Worm (Caenorhabditis elegans): ENCODE results near the gene srh-116.

The srh-116 gene

DNA sequence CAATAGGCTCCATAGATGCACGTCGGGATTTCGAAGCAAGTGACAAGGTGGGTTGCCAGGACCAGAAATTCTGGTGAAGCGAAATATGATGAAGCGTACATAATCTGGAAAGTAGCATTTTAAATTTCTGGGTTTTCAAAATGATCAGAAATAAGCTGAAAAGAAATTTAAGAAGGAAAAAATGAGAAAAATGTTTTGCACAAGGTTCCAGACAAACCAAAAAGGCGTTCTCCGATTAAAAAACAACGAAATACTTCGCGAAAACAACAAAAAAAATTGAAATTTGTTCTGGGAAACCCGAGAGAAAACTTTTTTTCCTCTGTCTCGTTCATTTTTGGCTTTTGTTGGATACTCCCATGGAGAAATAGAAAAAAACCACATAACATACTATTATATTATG is 31.6 kb downstream of the srh-116 start, which contains the start of gene srh-252:
Gene srh-252 (minus strand): TSS at position 101 of the 400 bp plus-strand sequence.
- no peak for TF ChIP-seq arid-1 (GFP tag; conservative IDR thresholded peaks at IDR 0.05)
- TF ChIP-seq ceh-44 (GFP tag; IDR thresholded peaks at IDR 0.05) = no peak
- TF ChIP-seq fkh-10 (GFP tag; optimal IDR thresholded peaks at IDR 0.05) = no peak
- TF ChIP-seq duxl-1 (tag; optimal IDR thresholded peaks at IDR 0.05; ENCODE audit: poor library complexity) = no peak

DNA sequence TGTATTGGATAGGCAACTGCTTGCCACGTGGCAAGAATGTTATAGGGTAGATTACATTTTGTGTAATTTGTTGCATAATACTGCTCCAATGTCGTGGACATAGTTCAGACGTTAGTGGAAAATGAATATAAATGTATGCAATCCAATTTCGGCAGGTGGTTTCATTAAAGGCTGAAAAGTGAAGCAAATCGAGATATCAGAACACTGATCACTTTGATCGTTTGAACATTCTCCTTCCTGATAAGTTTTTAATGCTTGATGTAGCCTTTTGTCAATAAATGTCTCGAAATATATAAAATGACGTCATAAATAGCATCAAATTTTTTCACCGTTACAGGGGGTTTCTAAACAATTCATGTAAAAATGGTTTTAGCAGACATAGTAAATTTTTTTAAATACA is 34.6 kb downstream of the srh-116 start, which contains the start of gene srh-109:
Gene srh-109 (minus strand): TSS at position 101 of the 400 bp plus-strand sequence.
- TF ChIP-seq zip-11 (GFP tag; IDR thresholded peaks at IDR 0.05) = no peak

DNA sequence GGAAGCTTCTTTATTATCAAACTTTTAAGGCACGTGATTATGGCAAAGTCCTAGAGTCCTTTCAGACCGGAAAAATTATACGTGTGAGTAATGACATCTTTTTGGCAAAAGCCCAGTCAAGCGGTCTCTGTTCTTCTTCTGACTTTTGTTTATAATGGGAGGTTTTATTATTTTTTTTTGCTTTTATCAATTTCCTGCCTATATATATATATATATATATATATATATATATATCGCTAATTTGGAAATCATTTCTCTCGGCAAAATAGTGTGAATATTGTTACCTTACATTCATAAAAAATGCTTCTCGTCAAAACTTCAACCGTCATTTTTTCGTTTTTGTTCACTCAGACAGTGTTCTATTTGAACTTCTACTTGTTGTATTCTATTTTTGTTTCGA is 37.2 kb downstream of the srh-116 start, which contains the start of gene srbc-62:
Gene srbc-62 (plus strand): TSS at position 301 of the 400 bp plus-strand sequence.
- TF ChIP-seq ceh-44 (GFP tag; IDR thresholded peaks at IDR 0.05) = no peak
- no peak for TF ChIP-seq mdt-29 (GFP tag; IDR thresholded peaks at IDR 0.05)
- no peak for TF ChIP-seq tra-1 (GFP tag; IDR thresholded peaks at IDR 0.05)
- TF ChIP-seq attf-4 (tag; optimal IDR thresholded peaks at IDR 0.05) = no peak
- TF ChIP-seq nhr-76 (tag; optimal IDR thresholded peaks at IDR 0.05) = no peak
- TF ChIP-seq T26A8.4 (GFP tag; IDR thresholded peaks at IDR 0.05) = no peak
- TF ChIP-seq daf-8 (GFP tag; IDR thresholded peaks at IDR 0.05) = no peak
- TF ChIP-seq lir-3 (tag; optimal IDR thresholded peaks at IDR 0.05) = no peak
- no peak for TF ChIP-seq mdl-1 (tag; optimal IDR thresholded peaks at IDR 0.05)
- TF ChIP-seq nhr-77 (tag; optimal IDR thresholded peaks at IDR 0.05) = no peak
- no peak for TF ChIP-seq egl-27 (tag; optimal IDR thresholded peaks at IDR 0.05)
- TF ChIP-seq Y48G9A.11 (GFP tag; IDR thresholded peaks at IDR 0.05) = no peak
- TF ChIP-seq zip-11 (GFP tag; IDR thresholded peaks at IDR 0.05) = no peak
- TF ChIP-seq pha-4 (GFP tag; IDR thresholded peaks at IDR 0.05) = no peak
- no peak for TF ChIP-seq pha-4 (tag; optimal IDR thresholded peaks at IDR 0.05)
- no peak for TF ChIP-seq dmd-6 (GFP tag; IDR thresholded peaks at IDR 0.05)

DNA sequence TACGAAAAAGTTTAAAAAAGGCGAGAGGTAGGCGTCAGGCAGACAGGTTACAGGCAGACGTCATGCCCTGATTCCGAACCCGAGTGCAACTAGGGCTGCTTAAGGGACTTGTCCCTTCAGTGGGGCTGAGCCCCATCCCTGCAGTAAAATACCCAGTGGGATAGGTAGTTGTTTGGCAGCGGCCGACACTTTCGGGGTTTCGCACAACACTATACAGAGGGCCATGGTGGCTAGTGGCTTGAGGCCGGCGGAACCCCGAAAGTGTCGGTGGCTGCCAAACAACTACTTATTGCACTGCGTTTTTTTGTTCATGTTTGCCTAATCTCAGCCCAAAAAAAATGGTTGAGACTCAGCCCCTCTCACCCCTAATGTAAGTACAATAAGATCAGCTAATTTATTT is 39.3 kb downstream of the srh-116 start:
- TF ChIP-seq madf-9 (GFP tag; conservative IDR thresholded peaks at IDR 0.05) (no peak), madf-5 (GFP tag; IDR thresholded peaks at IDR 0.05) (0 out of 4 replicates have a peak, but pooled peaks of 1 of the 2 experiments have one; percentile 12)

DNA sequence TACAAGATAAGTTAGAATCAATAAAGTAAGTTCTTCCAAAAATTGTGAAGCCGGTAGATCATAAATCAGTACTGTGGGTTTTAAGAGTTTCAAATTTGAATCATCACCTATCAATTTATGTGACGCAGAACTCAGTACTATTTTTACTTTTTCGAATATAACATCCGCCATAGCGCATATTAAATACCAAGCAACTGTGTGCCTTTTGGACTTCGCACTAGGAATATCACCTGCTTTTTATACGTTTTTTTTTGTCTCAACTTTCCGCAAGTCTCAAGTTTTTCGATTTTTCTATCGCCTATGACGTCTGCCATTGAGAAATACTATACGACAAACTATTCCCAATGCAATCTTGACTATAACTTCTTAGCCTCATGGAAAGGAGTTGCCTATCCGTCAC is 42.2 kb downstream of the srh-116 start, which contains the start of gene srh-113:
Gene srh-113 (plus strand): TSS at position 301 of the 400 bp plus-strand sequence.
- TF ChIP-seq ces-1 (GFP tag; optimal IDR thresholded peaks at IDR 0.05) (no peak), lin-15B (tag; optimal IDR thresholded peaks at IDR 0.05) (no peak), lin-13 (GFP tag; optimal IDR thresholded peaks at IDR 0.05) (no peak), F49E8.2 (tag; optimal IDR thresholded peaks at IDR 0.05; ENCODE audit: borderline replicate concordance) (no peak), hlh-11 (tag; optimal IDR thresholded peaks at IDR 0.05) (no peak), unc-39 (tag; optimal IDR thresholded peaks at IDR 0.05) (no peak), set-16 (GFP tag; IDR thresholded peaks at IDR 0.05) (no peak), lin-29 (GFP tag; IDR thresholded peaks at IDR 0.05) (no peak), fkh-10 (GFP tag; optimal IDR thresholded peaks at IDR 0.05) (no peak), mdt-29 (GFP tag; IDR thresholded peaks at IDR 0.05) (no peak), mes-2 (tag; optimal IDR thresholded peaks at IDR 0.05; ENCODE audit: poor library complexity, severe bottlenecking) (no peak), F10B5.3 (tag; optimal IDR thresholded peaks at IDR 0.05) (no peak), php-3 (GFP tag; IDR thresholded peaks at IDR 0.05) (no peak), ztf-11 (tag; optimal IDR thresholded peaks at IDR 0.05) (no peak), nhr-48 (tag; optimal IDR thresholded peaks at IDR 0.05) (no peak), lim-7 (GFP tag; IDR thresholded peaks at IDR 0.05) (no peak), mdl-1 (tag; optimal IDR thresholded peaks at IDR 0.05) (no peak), nhr-41 (GFP tag; IDR thresholded peaks at IDR 0.05) (no peak), egl-43 (GFP tag; IDR thresholded peaks at IDR 0.05) (no peak)

All from whole organism, L4 larva.